Fruit fly (Drosophila melanogaster) whole organism, prepupa: Measurements from ENCODE around the gene UQCR-6.4L.

Source experiments
- Blimp-1 ChIP-seq: fragments of 200-800 bp; sonication (Bioruptor generic); optimal IDR thresholded peaks from 3 replicates; lab custom pipeline; 2017; ENCODE audit warnings: missing biosample characterization, missing genetic modification characterization, mild to moderate bottlenecking, moderate library complexity, missing genetic modification reagents
- CG10631 ChIP-seq: fragments of 200-800 bp; sonication (Bioruptor generic); optimal IDR thresholded peaks from 2 replicates; lab custom pipeline; 2016; ENCODE audit warnings: missing biosample characterization, missing genetic modification characterization
- CG10669 ChIP-seq: fragments of 200-800 bp; sonication (Bioruptor generic); optimal IDR thresholded peaks from 3 replicates; lab custom pipeline; 2018; ENCODE audit warnings: missing biosample characterization, mild to moderate bottlenecking, missing genetic modification characterization, moderate library complexity
- CG11294 ChIP-seq: fragments of 200-800 bp; sonication (Bioruptor generic); IDR thresholded peaks from 2 replicates; pipeline ENCODE4 v1.3.6; 2022; ENCODE audit warnings: missing biosample characterization, missing genetic modification characterization
- CG11902 ChIP-seq: fragments of 200-800 bp; sonication (Bioruptor generic); optimal IDR thresholded peaks from 3 replicates; lab custom pipeline; 2016; ENCODE audit warnings: missing biosample characterization, missing genetic modification characterization
- CG15336 ChIP-seq: fragments of 200-800 bp; sonication (Bioruptor generic); IDR thresholded peaks from 2 replicates; pipeline ENCODE4 v1.3.6; 2022; ENCODE audit warnings: missing biosample characterization, missing genetic modification characterization
- CG1621 ChIP-seq: fragments of 200-800 bp; sonication (Bioruptor generic); optimal IDR thresholded peaks from 3 replicates; lab custom pipeline; 2018; ENCODE audit warnings: missing biosample characterization, mild to moderate bottlenecking, missing genetic modification characterization
- CG16779 ChIP-seq: fragments of 200-800 bp; sonication (Bioruptor generic); optimal IDR thresholded peaks from 3 replicates; lab custom pipeline; 2017; ENCODE audit warnings: missing biosample characterization, mild to moderate bottlenecking, missing genetic modification characterization
- CG3032 ChIP-seq: fragments of 200-800 bp; optimal IDR thresholded peaks from 2 replicates; lab custom pipeline; 2019; ENCODE audit warnings: missing biosample characterization, mild to moderate bottlenecking, missing genetic modification characterization, moderate library complexity
- CG31627 ChIP-seq: fragments of 200-800 bp; sonication (Bioruptor generic); optimal IDR thresholded peaks from 3 replicates; lab custom pipeline; 2016; ENCODE audit warnings: missing biosample characterization, missing genetic modification characterization
- CG32006 ChIP-seq: fragments of 200-800 bp; sonication (Bioruptor generic); optimal IDR thresholded peaks from 3 replicates; lab custom pipeline; 2017; ENCODE audit warnings: missing biosample characterization, mild to moderate bottlenecking, missing genetic modification characterization
- CG34406 ChIP-seq: fragments of 200-800 bp; sonication (Bioruptor generic); optimal IDR thresholded peaks from 3 replicates; lab custom pipeline; 2016; ENCODE audit warnings: missing biosample characterization, missing genetic modification characterization
- CG3919 ChIP-seq: fragments of 200-800 bp; sonication (Bioruptor generic); optimal IDR thresholded peaks from 3 replicates; lab custom pipeline; 2016; ENCODE audit warnings: missing biosample characterization, missing genetic modification characterization
- CG4318 ChIP-seq: fragments of 200-800 bp; sonication (Bioruptor generic); optimal IDR thresholded peaks from 3 replicates; lab custom pipeline; 2017; ENCODE audit warnings: missing biosample characterization, mild to moderate bottlenecking, missing genetic modification characterization
- CG6163 ChIP-seq: fragments of 200-800 bp; sonication (Bioruptor generic); IDR thresholded peaks from 3 replicates; pipeline ENCODE4 v1.3.6; 2022; ENCODE audit warnings: missing biosample characterization, missing genetic modification characterization
- CG6854 ChIP-seq: fragments of 200-800 bp; sonication (Bioruptor generic); optimal IDR thresholded peaks from 2 replicates; lab custom pipeline; 2017; ENCODE audit warnings: missing biosample characterization, mild to moderate bottlenecking, missing genetic modification characterization
- CG7368 ChIP-seq: fragments of 200-800 bp; sonication (Bioruptor generic); optimal IDR thresholded peaks from 3 replicates; lab custom pipeline; 2016; ENCODE audit warnings: missing biosample characterization, missing genetic modification characterization
- CG8119 ChIP-seq: fragments of 200-800 bp; sonication (Bioruptor generic); IDR thresholded peaks from 3 replicates; pipeline ENCODE4 v1.3.6; 2022; ENCODE audit warnings: missing biosample characterization, missing genetic modification characterization
- CG8319 ChIP-seq: fragments of 200-800 bp; sonication (Bioruptor generic); optimal IDR thresholded peaks from 3 replicates; lab custom pipeline; 2016; ENCODE audit warnings: missing biosample characterization, missing genetic modification characterization
- CG8632 ChIP-seq: fragments of 200-800 bp; sonication (Bioruptor generic); optimal IDR thresholded peaks from 3 replicates; lab custom pipeline; 2016; ENCODE audit warnings: missing biosample characterization, missing genetic modification characterization
- Eip78C ChIP-seq: fragments of 200-800 bp; sonication (Bioruptor generic); peaks from one replicate; lab custom pipeline; 2016; ENCODE audit warnings: missing biosample characterization, missing genetic modification characterization
- Eip93F ChIP-seq: fragments of 200-800 bp; sonication (Bioruptor generic); optimal IDR thresholded peaks from 2 replicates; lab custom pipeline; 2016; ENCODE audit warnings: missing biosample characterization, mild to moderate bottlenecking, missing genetic modification characterization
- Ets21C ChIP-seq: fragments of 200-800 bp; sonication (Bioruptor generic); optimal IDR thresholded peaks from 3 replicates; lab custom pipeline; 2016; ENCODE audit warnings: missing biosample characterization, missing genetic modification characterization
- Gug ChIP-seq: fragments of 200-800 bp; sonication (Bioruptor generic); IDR thresholded peaks from 2 replicates; pipeline ENCODE4 v1.3.6; 2022; ENCODE audit warnings: missing biosample characterization, missing genetic modification characterization
- Hr39 ChIP-seq: fragments of 200-800 bp; sonication (Bioruptor generic); optimal IDR thresholded peaks from 2 replicates; lab custom pipeline; 2016; ENCODE audit warnings: missing biosample characterization, missing genetic modification characterization
- Hr4 ChIP-seq: fragments of 200-800 bp; sonication (Bioruptor generic); optimal IDR thresholded peaks from 3 replicates; lab custom pipeline; 2016; ENCODE audit warnings: missing biosample characterization, missing genetic modification characterization
- Lpt ChIP-seq: fragments of 200-800 bp; sonication (Bioruptor generic); optimal IDR thresholded peaks from 3 replicates; lab custom pipeline; 2016; ENCODE audit warnings: missing biosample characterization, missing genetic modification characterization
- Met ChIP-seq: fragments of 200-800 bp; sonication (Bioruptor generic); optimal IDR thresholded peaks from 3 replicates; lab custom pipeline; 2016; ENCODE audit warnings: missing biosample characterization, missing genetic modification characterization
- Smox ChIP-seq: fragments of 200-800 bp; sonication (Bioruptor generic); optimal IDR thresholded peaks from 3 replicates; lab custom pipeline; 2016; ENCODE audit warnings: missing biosample characterization, missing genetic modification characterization
- Sox102F ChIP-seq: fragments of 200-800 bp; sonication (Bioruptor generic); optimal IDR thresholded peaks from 2 replicates; lab custom pipeline; 2016; ENCODE audit warnings: missing biosample characterization, mild to moderate bottlenecking, missing genetic modification characterization
- Sox14 ChIP-seq: fragments of 200-800 bp; sonication (Bioruptor generic); optimal IDR thresholded peaks from 3 replicates; lab custom pipeline; 2016; ENCODE audit warnings: missing biosample characterization, missing genetic modification characterization
- Sox15 ChIP-seq: fragments of 200-800 bp; sonication (Bioruptor generic); optimal IDR thresholded peaks from 3 replicates; lab custom pipeline; 2016; ENCODE audit warnings: missing biosample characterization, missing genetic modification characterization
- achi ChIP-seq: fragments of 200-800 bp; sonication (Bioruptor generic); optimal IDR thresholded peaks from 3 replicates; lab custom pipeline; 2016; ENCODE audit warnings: missing biosample characterization, missing genetic modification characterization
- acj6 ChIP-seq: fragments of 200-800 bp; sonication (Bioruptor generic); optimal IDR thresholded peaks from 3 replicates; lab custom pipeline; 2016; ENCODE audit warnings: missing biosample characterization, missing genetic modification characterization
- cyc ChIP-seq: fragments of 200-800 bp; sonication (Bioruptor generic); optimal IDR thresholded peaks from 3 replicates; lab custom pipeline; 2016; ENCODE audit warnings: missing biosample characterization, missing genetic modification characterization
- dac ChIP-seq: fragments of 200-800 bp; sonication (Bioruptor generic); optimal IDR thresholded peaks from 2 replicates; lab custom pipeline; 2017; ENCODE audit warnings: missing biosample characterization, mild to moderate bottlenecking, missing genetic modification characterization
- dsx ChIP-seq: fragments of 200-800 bp; optimal IDR thresholded peaks from 3 replicates; lab custom pipeline; 2019; ENCODE audit warnings: missing biosample characterization, mild to moderate bottlenecking, missing genetic modification characterization, moderate library complexity; ENCODE audit not compliant: poor library complexity, severe bottlenecking
- eg ChIP-seq: fragments of 200-800 bp; sonication (Bioruptor generic); IDR thresholded peaks from 3 replicates; pipeline ENCODE4 v1.3.6; 2022; ENCODE audit warnings: missing biosample characterization, missing genetic modification characterization
- esn ChIP-seq: fragments of 200-800 bp; sonication (Bioruptor generic); optimal IDR thresholded peaks from 2 replicates; lab custom pipeline; 2016; ENCODE audit warnings: missing biosample characterization, mild to moderate bottlenecking, missing genetic modification characterization, moderate library complexity
- fd59A ChIP-seq: fragments of 200-800 bp; sonication (Bioruptor generic); optimal IDR thresholded peaks from 2 replicates; lab custom pipeline; 2017; ENCODE audit warnings: missing biosample characterization, mild to moderate bottlenecking, missing genetic modification characterization, missing genetic modification reagents
- fd85E ChIP-seq: fragments of 200-800 bp; sonication (Bioruptor generic); optimal IDR thresholded peaks from 3 replicates; lab custom pipeline; 2016; ENCODE audit warnings: missing biosample characterization, missing genetic modification characterization
- fkh ChIP-seq: fragments of 200-800 bp; sonication (Bioruptor generic); optimal IDR thresholded peaks from 3 replicates; lab custom pipeline; 2017; ENCODE audit warnings: missing biosample characterization, mild to moderate bottlenecking, missing genetic modification characterization, moderate library complexity
- net ChIP-seq: fragments of 200-800 bp; sonication (Bioruptor generic); optimal IDR thresholded peaks from 3 replicates; lab custom pipeline; 2016; ENCODE audit warnings: missing biosample characterization, missing genetic modification characterization
- pdm3 ChIP-seq: fragments of 200-800 bp; sonication (Bioruptor generic); optimal IDR thresholded peaks from 3 replicates; lab custom pipeline; 2016; ENCODE audit warnings: missing biosample characterization, missing genetic modification characterization
- spab ChIP-seq: fragments of 200-800 bp; sonication (Bioruptor generic); optimal IDR thresholded peaks from 2 replicates; lab custom pipeline; 2017; ENCODE audit warnings: missing biosample characterization, mild to moderate bottlenecking, missing genetic modification characterization, missing genetic modification reagents
- ss ChIP-seq, 2 experiments: fragments of 200-800 bp; sonication (Bioruptor generic); optimal IDR thresholded peaks; 2 replicates in 1 of 2; 3 replicates in 1 of 2; lab custom pipeline; 2017 to 2018; ENCODE audit warnings: mild to moderate bottlenecking in 2 of 2, missing biosample characterization in 2 of 2, missing genetic modification characterization in 2 of 2, moderate library complexity in 1 of 2
- svp ChIP-seq: fragments of 200-800 bp; sonication (Bioruptor generic); peaks from one replicate; lab custom pipeline; 2016; ENCODE audit warnings: missing biosample characterization, missing genetic modification characterization
- topi ChIP-seq: fragments of 200-800 bp; sonication (Bioruptor generic); optimal IDR thresholded peaks from 3 replicates; lab custom pipeline; 2016; ENCODE audit warnings: missing biosample characterization, missing genetic modification characterization
- vri ChIP-seq: fragments of 200-800 bp; sonication (Bioruptor generic); optimal IDR thresholded peaks from 3 replicates; lab custom pipeline; 2016; ENCODE audit warnings: missing biosample characterization, mild to moderate bottlenecking, missing genetic modification characterization

The UQCR-6.4L gene

DNA sequence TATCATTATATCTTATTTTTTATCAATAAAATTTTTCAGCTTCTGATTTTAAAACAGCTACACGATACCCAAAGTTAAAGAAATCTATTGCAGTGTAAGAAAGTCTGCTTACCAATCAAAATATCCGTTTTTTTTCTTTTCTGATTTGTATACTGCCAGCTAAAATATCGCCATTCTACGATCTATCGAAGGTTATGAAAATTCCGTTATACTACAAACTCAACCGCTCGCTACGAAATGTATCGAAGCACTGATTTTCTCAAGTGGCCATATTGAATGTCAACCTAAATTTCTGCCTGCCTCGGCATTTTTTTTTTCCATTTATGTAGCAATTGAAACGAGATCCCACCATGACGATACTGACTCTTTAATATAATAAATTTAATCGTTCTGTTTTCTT, 13.5 kb downstream of the UQCR-6.4L start, which contains the start of gene nxf2:
Gene nxf2 (minus strand): TSS at position 258 of the 400 bp plus-strand sequence.
- no peak for TF ChIP-seq esn (GFP tag; lab: Kevin White, UChicago)
- TF ChIP-seq eg (GFP tag; lab: Robert Waterston, UW): no peak
- no peak for TF ChIP-seq svp (GFP tag; lab: Kevin White, UChicago)
- TF ChIP-seq CG1621 (tag; lab: Kevin White, UChicago): no peak
- TF ChIP-seq Sox102F (GFP tag; lab: Kevin White, UChicago): no peak
- TF ChIP-seq vri: no peak
- no peak for TF ChIP-seq Sox14

DNA sequence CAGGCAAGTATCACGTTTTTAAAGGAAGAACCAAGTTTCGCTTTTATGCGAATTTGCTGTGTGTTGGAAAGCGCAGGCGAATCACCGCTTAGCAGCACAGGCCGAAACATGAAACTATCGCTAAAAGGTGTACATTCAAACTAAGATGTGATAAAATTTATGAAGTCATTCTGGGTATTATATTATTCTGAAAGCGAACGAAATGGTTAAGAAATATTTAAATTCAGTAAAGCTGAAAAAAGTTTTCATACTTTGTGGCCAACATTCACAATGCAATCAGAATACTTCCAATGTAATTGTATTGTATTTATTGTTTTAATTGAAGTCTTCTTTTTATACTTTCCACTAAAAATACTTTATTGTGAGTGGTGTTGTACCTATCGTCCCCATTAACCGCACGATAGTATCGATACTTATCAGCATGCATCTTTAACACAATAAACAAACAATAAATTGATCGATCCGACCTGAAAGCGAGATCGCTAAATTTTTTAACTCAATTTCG, 14.7 kb downstream of the UQCR-6.4L start, which contains the start of gene Smn:
Gene Smn (minus strand): TSS at position 347 of the 505 bp plus-strand sequence.
- TF ChIP-seq dsx (no peak), CG10631 (peak; percentile 62), Sox15 (GFP tag; lab: Kevin White, UChicago) (peak; percentile 33), CG10669 (no peak), cyc (GFP tag; lab: Kevin White, UChicago) (peak; percentile 71), Met (peak; percentile 69), CG34406 (GFP tag; lab: Kevin White, UChicago) (peak; percentile 51), CG8319 (GFP tag; lab: Kevin White, UChicago) (peak; percentile 38), dac (GFP tag; lab: Kevin White, UChicago) (no peak), CG15336 (GFP tag; lab: Robert Waterston, UW) (no peak), Eip93F (no peak), Hr4 (peak; percentile 60), CG6854 (GFP tag; lab: Kevin White, UChicago) (no peak), Gug (GFP tag; lab: Robert Waterston, UW) (no peak), CG4318 (GFP tag; lab: Kevin White, UChicago) (no peak), ss (GFP tag; optimal IDR thresholded peaks at IDR 0.05; lab: Kevin White, UChicago) (no peak), CG1621 (tag; lab: Kevin White, UChicago) (no peak), CG11294 (no peak), eg (GFP tag; lab: Robert Waterston, UW) (no peak; the same call in 2 of the 3 replicates), Ets21C (GFP tag; lab: Kevin White, UChicago) (peak; percentile 68), CG3032 (tag; lab: Kevin White, UChicago) (peak; percentile 50), fd85E (no peak), CG7368 (peak; percentile 51), Eip78C (peak; percentile 87), CG6163 (GFP tag; lab: Robert Waterston, UW) (no peak), Blimp-1 (GFP tag; lab: Kevin White, UChicago) (peak; percentile 36), Lpt (GFP tag; lab: Kevin White, UChicago) (peak; percentile 38), achi (peak; percentile 57), acj6 (GFP tag; lab: Kevin White, UChicago) (peak; percentile 63), CG8119 (GFP tag; lab: Robert Waterston, UW) (no peak; the same call in 1 of the 3 replicates), Hr39 (GFP tag; lab: Kevin White, UChicago) (peak; percentile 69), CG11902 (peak; percentile 41), fkh (GFP tag; lab: Kevin White, UChicago) (peak; percentile 81), fd59A (GFP tag; lab: Kevin White, UChicago) (peak; percentile 32), topi (GFP tag; lab: Kevin White, UChicago) (peak; percentile 64), Sox14 (peak; percentile 54), CG8632 (peak; percentile 55), pdm3 (GFP tag; lab: Kevin White, UChicago) (peak; percentile 72), net (GFP tag; lab: Kevin White, UChicago) (no peak), esn (GFP tag; lab: Kevin White, UChicago) (peak; percentile 79), CG16779 (no peak), CG31627 (GFP tag; lab: Kevin White, UChicago) (peak; percentile 73), Smox (GFP tag; lab: Kevin White, UChicago) (peak; percentile 60), spab (GFP tag; lab: Kevin White, UChicago) (no peak), vri (no peak), CG32006 (GFP tag; lab: Kevin White, UChicago) (no peak), svp (GFP tag; lab: Kevin White, UChicago) (no peak), CG3919 (GFP tag; lab: Kevin White, UChicago) (peak; percentile 61)
